Worm (Caenorhabditis elegans): ENCODE measurements around the gene cnc-1.

The cnc-1 gene

ce11 chrV:1466949-1467348 is 22.9 kb upstream of the cnc-1 start (continued):
- TF ChIP-seq lir-3 (tag; optimal IDR thresholded peaks at IDR 0.05) (no peak), hmg-1.1 (GFP tag; IDR thresholded peaks at IDR 0.05) (peak; percentile 43; the same call in 1 of the 2 replicates), lin-13 (GFP tag; optimal IDR thresholded peaks at IDR 0.05) (no peak), snpc-1.2 (GFP tag; IDR thresholded peaks at IDR 0.05) (no peak), dmd-9 (GFP tag; IDR thresholded peaks at IDR 0.05) (no peak), nhr-6 (tag; optimal IDR thresholded peaks at IDR 0.05) (peak; percentile 32)

DNA sequence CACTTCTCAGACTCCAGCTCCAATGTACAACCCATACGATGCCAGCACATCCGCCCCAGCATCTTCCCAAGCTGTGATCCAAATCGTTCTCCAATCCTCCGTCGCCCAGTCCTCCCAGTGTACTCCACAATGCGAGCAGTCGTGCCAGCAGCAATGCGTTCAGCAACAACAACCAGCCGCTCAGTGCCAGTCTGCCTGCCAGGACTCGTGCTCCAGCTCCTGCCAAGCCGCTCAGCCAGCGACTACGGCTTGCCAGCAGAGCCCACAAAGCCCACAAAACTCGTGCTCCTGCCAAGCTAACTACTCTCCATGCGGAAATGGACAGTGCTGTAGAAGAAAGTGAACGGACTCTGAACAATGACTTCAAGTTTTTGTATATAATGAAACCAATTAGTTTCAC is 21.9 kb upstream of the cnc-1 start:
- TF ChIP-seq lim-7 (GFP tag; IDR thresholded peaks at IDR 0.05) (0 out of 2 replicates have a peak, but pooled peaks have one; percentile 36), F44E2.7 (GFP tag; IDR thresholded peaks at IDR 0.05) (0 out of 2 replicates have a peak, but pooled peaks have one; percentile 30), set-16 (GFP tag; IDR thresholded peaks at IDR 0.05) (peak; percentile 89), Y75B8A.6 (GFP tag; IDR thresholded peaks at IDR 0.05) (no peak), F37D6.2 (tag; optimal IDR thresholded peaks at IDR 0.05) (no peak)

ce11 chrV:1464543-1465040 is 20.5 kb upstream of the cnc-1 start, which contains the start of the genes fpn-1.2 and pqn-54:
fpn-1.2 (minus strand) TSS chrV:1464699.
pqn-54 (plus strand) TSS chrV:1464990.
- TF ChIP-seq tag-97 (GFP tag; IDR thresholded peaks at IDR 0.05): no peak
- TF ChIP-seq lin-29 (GFP tag; IDR thresholded peaks at IDR 0.05): no peak
- TF ChIP-seq rbr-2 (tag; optimal IDR thresholded peaks at IDR 0.05): no peak
- TF ChIP-seq dve-1 (tag; optimal IDR thresholded peaks at IDR 0.05; ENCODE audit: insufficient read depth): no peak
- no peak for TF ChIP-seq nhr-76 (tag; optimal IDR thresholded peaks at IDR 0.05)
- TF ChIP-seq mep-1 (tag; optimal IDR thresholded peaks at IDR 0.05): no peak
- TF ChIP-seq hlh-11 (tag; optimal IDR thresholded peaks at IDR 0.05): peak; percentile 26
- no peak for TF ChIP-seq nhr-11 (tag; optimal IDR thresholded peaks at IDR 0.05)
- no peak for TF ChIP-seq tra-1 (GFP tag; IDR thresholded peaks at IDR 0.05)
- no peak for TF ChIP-seq nhr-48 (tag; optimal IDR thresholded peaks at IDR 0.05)
- no peak for TF ChIP-seq nhr-42 (GFP tag; IDR thresholded peaks at IDR 0.05)
- no peak for TF ChIP-seq F10B5.3 (tag; optimal IDR thresholded peaks at IDR 0.05)
- no peak for TF ChIP-seq dpl-1 (GFP tag; optimal IDR thresholded peaks at IDR 0.05)
- no peak for TF ChIP-seq lin-1 (GFP tag; IDR thresholded peaks at IDR 0.05)
- no peak for TF ChIP-seq lim-7 (GFP tag; IDR thresholded peaks at IDR 0.05)
- peak; percentile 83 for TF ChIP-seq dmd-6 (GFP tag; IDR thresholded peaks at IDR 0.05)
- no peak for TF ChIP-seq ztf-7 (tag; optimal IDR thresholded peaks at IDR 0.05)
- no peak for TF ChIP-seq mdt-29 (GFP tag; IDR thresholded peaks at IDR 0.05)
- TF ChIP-seq ctbp-1 (GFP tag; IDR thresholded peaks at IDR 0.05): no peak
- TF ChIP-seq hif-1 (tag; optimal IDR thresholded peaks at IDR 0.05): no peak
- no peak for TF ChIP-seq ceh-82 (tag; optimal IDR thresholded peaks at IDR 0.05)
- no peak for TF ChIP-seq spr-1 (tag; optimal IDR thresholded peaks at IDR 0.05)
- TF ChIP-seq mes-2 (tag; optimal IDR thresholded peaks at IDR 0.05; ENCODE audit: poor library complexity, severe bottlenecking): no peak
- TF ChIP-seq lir-3 (tag; optimal IDR thresholded peaks at IDR 0.05): no peak
- no peak for TF ChIP-seq pha-4 (GFP tag; IDR thresholded peaks at IDR 0.05)
- TF ChIP-seq pha-4 (tag; optimal IDR thresholded peaks at IDR 0.05): no peak
- TF ChIP-seq pqm-1 (tag; optimal IDR thresholded peaks at IDR 0.05): peak; percentile 37
- no peak for TF ChIP-seq madf-9 (GFP tag; conservative IDR thresholded peaks at IDR 0.05)
- no peak for TF ChIP-seq fkh-10 (GFP tag; optimal IDR thresholded peaks at IDR 0.05)
- TF ChIP-seq unc-39 (tag; optimal IDR thresholded peaks at IDR 0.05): no peak
- TF ChIP-seq mxl-3 (GFP tag; optimal IDR thresholded peaks at IDR 0.05): no peak
- TF ChIP-seq ceh-28 (tag; optimal IDR thresholded peaks at IDR 0.05): no peak
- no peak for TF ChIP-seq mxl-2 (GFP tag; conservative IDR thresholded peaks at IDR 0.05)
- no peak for TF ChIP-seq nhr-6 (tag; optimal IDR thresholded peaks at IDR 0.05)
- TF ChIP-seq ztf-11 (tag; optimal IDR thresholded peaks at IDR 0.05): no peak
- no peak for TF ChIP-seq ceh-20 (GFP tag; IDR thresholded peaks at IDR 0.05)
- TF ChIP-seq php-3 (GFP tag; IDR thresholded peaks at IDR 0.05): no peak
- TF ChIP-seq nhr-28 (tag; optimal IDR thresholded peaks at IDR 0.05): peak; percentile 66
- no peak for TF ChIP-seq set-16 (GFP tag; IDR thresholded peaks at IDR 0.05)
- TF ChIP-seq dmd-8 (GFP tag; IDR thresholded peaks at IDR 0.05): no peak
- TF ChIP-seq nhr-77 (tag; optimal IDR thresholded peaks at IDR 0.05): peak; percentile 26
- no peak for TF ChIP-seq R02D3.7 (tag; optimal IDR thresholded peaks at IDR 0.05)
